Worm (Caenorhabditis elegans) whole organism, L3 larva: ENCODE data around the gene smcr-8.

Source experiments
- ZK546.5 ChIP-seq: sonication (generic microtip); optimal IDR thresholded peaks from 2 replicates; lab custom pipeline; 2017; ENCODE audit warnings: missing biosample characterization, missing genetic modification characterization
- aly-2 ChIP-seq: fragments of 150-350 bp; optimal IDR thresholded peaks from 2 replicates; lab custom pipeline; 2014; ENCODE audit warnings: missing biosample characterization, missing genetic modification characterization
- ama-1 ChIP-seq: fragments of 150-350 bp; optimal IDR thresholded peaks from 2 replicates; lab custom pipeline; 2018
- ceh-16 ChIP-seq: sonication (generic microtip); optimal IDR thresholded peaks from 2 replicates; lab custom pipeline; 2017; ENCODE audit warnings: missing biosample characterization, missing genetic modification characterization
- ceh-28 ChIP-seq: fragments of 150-350 bp; optimal IDR thresholded peaks from 2 replicates; lab custom pipeline; 2014; ENCODE audit warnings: missing biosample characterization, missing genetic modification reagents, missing genetic modification characterization
- ceh-9 ChIP-seq: sonication (generic microtip); optimal IDR thresholded peaks from 2 replicates; lab custom pipeline; 2018; ENCODE audit warnings: missing biosample characterization, missing genetic modification characterization
- daf-12 ChIP-seq: fragments of 150-350 bp; optimal IDR thresholded peaks from 2 replicates; lab custom pipeline; 2014; ENCODE audit warnings: missing biosample characterization, missing genetic modification reagents, missing genetic modification characterization
- egl-27 ChIP-seq: sonication (generic microtip); optimal IDR thresholded peaks from 4 replicates; lab custom pipeline; 2017; ENCODE audit warnings: missing biosample characterization, missing genetic modification reagents, missing genetic modification characterization
- egl-5 ChIP-seq: fragments of 150-350 bp; optimal IDR thresholded peaks from 2 replicates; lab custom pipeline; 2017; ENCODE audit warnings: missing biosample characterization, missing genetic modification reagents, missing genetic modification characterization, inconsistent platforms
- elt-1 ChIP-seq: fragments of 150-350 bp; optimal IDR thresholded peaks from 2 replicates; lab custom pipeline; 2014; ENCODE audit warnings: missing biosample characterization, missing genetic modification characterization
- elt-2 ChIP-seq: sonication (generic microtip); optimal IDR thresholded peaks from 2 replicates; lab custom pipeline; 2016; ENCODE audit warnings: missing genetic modification reagents, mild to moderate bottlenecking, missing genetic modification characterization, missing compliant biosample characterization
- elt-3 ChIP-seq, 3 experiments: fragments of 150-350 bp in 1 of 3; sonication (generic microtip) in 2 of 3; optimal IDR thresholded peaks; 2 replicates in 2 of 3; 4 replicates in 1 of 3; lab custom pipeline; 2014 to 2017; ENCODE audit warnings: missing biosample characterization in 3 of 3, missing genetic modification characterization in 3 of 3
- eor-1 ChIP-seq, 2 experiments: fragments of 150-350 bp; optimal IDR thresholded peaks; 2 replicates each; lab custom pipeline; 2014 to 2018; ENCODE audit warnings: missing biosample characterization in 2 of 2, missing genetic modification characterization in 2 of 2
- fkh-2 ChIP-seq: fragments of 150-350 bp; optimal IDR thresholded peaks from 2 replicates; lab custom pipeline; 2014; ENCODE audit warnings: missing biosample characterization, missing genetic modification reagents, missing genetic modification characterization
- fos-1 ChIP-seq: fragments of 150-350 bp; optimal IDR thresholded peaks from 2 replicates; lab custom pipeline; 2014; ENCODE audit warnings: missing biosample characterization, missing genetic modification characterization
- hmg-11 ChIP-seq: sonication (generic microtip); optimal IDR thresholded peaks from 2 replicates; lab custom pipeline; 2016; ENCODE audit warnings: missing genetic modification characterization, missing compliant biosample characterization
- jun-1 ChIP-seq: fragments of 150-350 bp; optimal IDR thresholded peaks from 2 replicates; lab custom pipeline; 2014; ENCODE audit warnings: missing biosample characterization, missing genetic modification reagents, missing genetic modification characterization
- lin-15B ChIP-seq: fragments of 150-350 bp; optimal IDR thresholded peaks from 2 replicates; lab custom pipeline; 2014; ENCODE audit warnings: missing biosample characterization, missing genetic modification characterization
- nfya-1 ChIP-seq: sonication (generic microtip); optimal IDR thresholded peaks from 2 replicates; lab custom pipeline; 2017; ENCODE audit warnings: missing genetic modification characterization, mild to moderate bottlenecking, missing compliant biosample characterization, antibody characterized with exemption, moderate library complexity; ENCODE audit not compliant: insufficient read depth
- nhr-11 ChIP-seq: fragments of 150-350 bp; optimal IDR thresholded peaks from 2 replicates; lab custom pipeline; 2014; ENCODE audit warnings: missing biosample characterization, missing genetic modification characterization
- nhr-23 ChIP-seq: fragments of 150-350 bp; optimal IDR thresholded peaks from 2 replicates; lab custom pipeline; 2014; ENCODE audit warnings: missing biosample characterization, missing genetic modification reagents, missing genetic modification characterization
- nhr-237 ChIP-seq: fragments of 150-350 bp; optimal IDR thresholded peaks from 2 replicates; lab custom pipeline; 2014; ENCODE audit warnings: missing biosample characterization, missing genetic modification characterization
- nhr-25 ChIP-seq: sonication (generic microtip); optimal IDR thresholded peaks from 2 replicates; lab custom pipeline; 2017; ENCODE audit warnings: missing biosample characterization, missing genetic modification characterization
- nhr-67 ChIP-seq: fragments of 150-350 bp; optimal IDR thresholded peaks from 2 replicates; lab custom pipeline; 2014; ENCODE audit warnings: missing biosample characterization, missing genetic modification characterization
- nhr-76 ChIP-seq: fragments of 150-350 bp; sonication (generic microtip); optimal IDR thresholded peaks from 5 replicates; lab custom pipeline; 2014; ENCODE audit warnings: missing biosample characterization, missing genetic modification characterization
- nhr-77 ChIP-seq: fragments of 150-350 bp; optimal IDR thresholded peaks from 2 replicates; lab custom pipeline; 2014; ENCODE audit warnings: missing biosample characterization, missing genetic modification characterization
- pha-4 ChIP-seq: fragments of 150-350 bp; optimal IDR thresholded peaks from 2 replicates; lab custom pipeline; 2014; ENCODE audit warnings: missing biosample characterization, missing genetic modification reagents, missing genetic modification characterization
- sea-2 ChIP-seq: fragments of 150-350 bp; sonication (generic microtip); optimal IDR thresholded peaks from 4 replicates; lab custom pipeline; 2014; ENCODE audit warnings: missing biosample characterization, missing genetic modification reagents, missing genetic modification characterization
- skn-1 ChIP-seq: fragments of 150-350 bp; optimal IDR thresholded peaks from 2 replicates; lab custom pipeline; 2014; ENCODE audit warnings: missing biosample characterization, missing genetic modification characterization
- snpc-4 ChIP-seq: fragments of 150-350 bp; optimal IDR thresholded peaks from 2 replicates; lab custom pipeline; 2014; ENCODE audit warnings: missing biosample characterization, missing genetic modification characterization
- tbx-2 ChIP-seq: sonication (generic microtip); optimal IDR thresholded peaks from 2 replicates; lab custom pipeline; 2016; ENCODE audit warnings: mild to moderate bottlenecking, missing genetic modification characterization, missing compliant biosample characterization
- unc-39 ChIP-seq: sonication (generic microtip); optimal IDR thresholded peaks from 4 replicates; lab custom pipeline; 2017; ENCODE audit warnings: missing biosample characterization, missing genetic modification characterization
- zag-1 ChIP-seq: fragments of 150-350 bp; optimal IDR thresholded peaks from 2 replicates; lab custom pipeline; 2014; ENCODE audit warnings: missing biosample characterization, missing genetic modification characterization
- ztf-11 ChIP-seq: fragments of 150-350 bp; optimal IDR thresholded peaks from 2 replicates; lab custom pipeline; 2014; ENCODE audit warnings: missing biosample characterization, missing genetic modification characterization
- ztf-4 ChIP-seq: fragments of 150-350 bp; optimal IDR thresholded peaks from 2 replicates; lab custom pipeline; 2014; ENCODE audit warnings: missing biosample characterization, missing genetic modification characterization

The smcr-8 gene

DNA sequence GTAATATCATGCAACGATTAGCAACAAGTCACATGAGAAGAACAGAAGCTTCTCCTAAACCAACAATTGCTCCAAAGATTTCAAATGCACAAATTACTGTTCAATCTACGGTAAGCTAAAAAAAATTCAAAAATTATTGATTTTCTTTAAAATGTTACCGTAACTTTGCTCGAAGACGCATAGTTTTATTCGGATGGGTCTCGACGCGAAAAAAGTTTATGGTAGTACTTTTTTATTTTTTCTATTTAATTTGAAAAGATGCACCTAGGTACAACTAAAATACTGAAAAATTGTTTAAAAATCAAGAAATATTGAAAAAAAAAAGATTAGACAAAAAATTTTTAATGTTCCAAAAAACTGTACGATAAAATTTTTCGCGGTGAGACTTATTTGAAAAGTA lies 11.5 kb upstream of the smcr-8 start:
- no peak for TF ChIP-seq ama-1
- TF ChIP-seq ceh-9 (tag; lab: Kevin White, UChicago) = no peak
- no peak for TF ChIP-seq jun-1 (tag; lab: Kevin White, UChicago)
- no peak for TF ChIP-seq skn-1 (tag; lab: Kevin White, UChicago)

DNA sequence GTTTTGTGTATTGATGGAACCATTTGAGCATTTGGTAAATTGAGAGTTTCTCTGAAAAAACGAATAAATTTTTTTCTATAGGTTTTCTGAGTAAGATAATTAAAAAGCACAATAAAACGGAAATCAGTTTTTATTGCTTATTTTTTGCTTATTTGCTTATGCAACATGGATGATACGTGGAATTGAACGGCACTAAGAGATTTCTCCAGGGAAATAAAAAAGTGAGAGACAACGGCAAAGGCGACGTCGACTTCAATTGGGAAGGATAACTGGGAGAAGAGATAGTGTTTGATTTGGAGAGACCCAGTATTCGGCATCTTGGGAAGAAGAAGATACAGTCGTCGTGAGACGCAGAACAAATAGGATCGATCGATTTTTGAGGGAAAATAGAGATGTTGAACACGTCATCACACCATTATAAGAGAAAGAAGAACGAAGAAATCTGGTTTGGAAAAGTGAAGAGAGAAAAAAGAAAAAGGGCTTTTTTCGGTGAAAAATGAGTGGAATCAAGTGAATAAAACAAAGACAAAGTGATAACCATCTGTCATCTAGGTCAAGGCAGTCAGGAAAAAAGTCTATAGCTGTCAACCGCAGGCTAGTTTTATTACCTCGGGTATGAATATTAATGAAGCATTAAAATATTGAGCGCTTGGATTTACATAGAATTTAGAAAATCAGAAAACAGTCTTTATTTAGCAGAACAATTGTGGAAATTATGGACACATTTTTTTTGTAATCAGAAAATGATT lies 890 bp upstream of the smcr-8 start, which contains the start of gene tmem-131:
Gene tmem-131, minus strand, starts transcription at position 51 of the 749 bp plus-strand sequence.
- peak; percentile 36 for TF ChIP-seq nfya-1
- TF ChIP-seq nhr-23 = peak; percentile 83
- no peak for TF ChIP-seq elt-1 (tag; lab: Kevin White, UChicago)
- TF ChIP-seq tbx-2 (tag; lab: Kevin White, UChicago) = no peak
- peak; percentile 79 for TF ChIP-seq ceh-28
- TF ChIP-seq lin-15B (tag; lab: Kevin White, UChicago) = no peak
- no peak for TF ChIP-seq egl-5 (tag; lab: Kevin White, UChicago)
- TF ChIP-seq nhr-25 = peak; percentile 91
- no peak for TF ChIP-seq fkh-2 (tag; lab: Kevin White, UChicago)
- no peak for TF ChIP-seq nhr-67 (tag; lab: Kevin White, UChicago)
- TF ChIP-seq, all 47 proteins: peak for 4

DNA sequence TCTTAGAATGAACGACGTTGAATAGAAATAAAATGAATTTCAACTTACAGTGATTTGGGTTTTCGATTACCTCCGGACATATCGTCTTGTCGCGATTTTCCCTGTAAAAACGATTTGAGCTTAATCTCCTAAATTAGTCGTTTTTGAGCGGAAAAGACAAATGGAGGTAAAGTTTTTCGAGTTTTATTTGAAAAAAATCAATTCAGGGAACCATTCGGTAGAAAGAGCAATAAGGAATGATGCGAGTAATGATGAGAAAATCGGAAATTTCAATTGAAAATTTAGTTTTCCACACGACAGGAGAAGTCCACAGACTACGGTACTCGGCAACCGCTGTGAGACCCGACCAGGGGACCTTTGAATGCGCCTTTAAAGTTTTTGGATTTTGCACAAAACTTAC lies 3.1 kb downstream of the smcr-8 start, which contains the start of gene R144.10:
Gene R144.10, minus strand, starts transcription at position 101 of the 400 bp plus-strand sequence.
- TF ChIP-seq ztf-4 (tag; lab: Kevin White, UChicago) = no peak

DNA sequence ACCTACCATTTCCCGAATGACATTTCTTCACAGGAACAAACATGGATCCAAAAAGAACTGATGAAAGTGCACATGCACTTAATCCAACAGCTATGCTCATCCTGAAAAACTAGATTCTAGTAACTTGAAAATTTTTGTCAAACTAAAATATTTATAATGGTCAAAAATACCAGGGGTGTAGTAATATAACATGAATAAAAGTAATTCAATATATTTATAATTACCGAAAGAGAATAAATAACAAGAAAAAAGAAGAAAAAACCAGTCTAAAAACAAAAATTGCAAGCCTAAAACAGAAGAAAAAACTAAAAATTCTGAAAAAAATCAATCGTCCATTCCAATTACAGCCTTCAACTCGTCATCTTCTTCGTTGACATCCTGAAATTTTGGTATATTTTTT lies 5.4 kb downstream of the smcr-8 start, which contains the start of gene R144.6:
Gene R144.6, minus strand, starts transcription at position 101 of the 400 bp plus-strand sequence.
- TF ChIP-seq tbx-2 (tag; lab: Kevin White, UChicago) = no peak
- TF ChIP-seq nhr-237 = no peak
- TF ChIP-seq nhr-77 (tag; lab: Kevin White, UChicago) = no peak
- no peak for TF ChIP-seq pha-4 (tag; lab: Kevin White, UChicago)
- TF ChIP-seq hmg-11 = no peak
- no peak for TF ChIP-seq ztf-11
- TF ChIP-seq sea-2 (GFP tag; lab: Kevin White, UChicago) = no peak
- TF ChIP-seq ceh-9 (tag; lab: Kevin White, UChicago) = no peak
- no peak for TF ChIP-seq eor-1 (tag; optimal IDR thresholded peaks at IDR 0.05; lab: Kevin White, UChicago)
- no peak for TF ChIP-seq ama-1
- TF ChIP-seq elt-2 (tag; lab: Kevin White, UChicago) = no peak
- TF ChIP-seq nhr-67 (tag; lab: Kevin White, UChicago) = no peak
- TF ChIP-seq nhr-11 (tag; lab: Kevin White, UChicago) = no peak
- no peak for TF ChIP-seq ZK546.5 (tag; lab: Kevin White, UChicago)

DNA sequence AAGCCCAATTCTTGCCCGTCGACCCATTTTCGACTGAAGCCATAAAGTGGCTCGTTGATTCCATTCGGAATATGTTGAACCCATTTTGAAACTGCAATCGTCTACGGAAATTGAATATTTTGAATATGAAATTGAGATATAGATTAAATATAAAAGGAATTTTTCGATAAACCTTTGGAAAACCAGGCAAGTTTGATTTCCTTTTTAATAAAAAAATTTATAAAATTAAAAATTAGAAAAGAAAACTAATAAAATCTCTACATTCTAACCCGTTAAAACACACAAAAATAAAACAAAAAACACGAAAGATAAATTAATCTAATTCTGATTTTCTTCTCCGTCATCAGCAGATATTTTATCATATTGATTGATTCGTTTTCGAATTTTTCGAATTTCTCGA lies 7.7 kb downstream of the smcr-8 start, which contains the start of gene R144.12:
Gene R144.12, minus strand, starts transcription at position 101 of the 400 bp plus-strand sequence.
- no peak for TF ChIP-seq nhr-237

DNA sequence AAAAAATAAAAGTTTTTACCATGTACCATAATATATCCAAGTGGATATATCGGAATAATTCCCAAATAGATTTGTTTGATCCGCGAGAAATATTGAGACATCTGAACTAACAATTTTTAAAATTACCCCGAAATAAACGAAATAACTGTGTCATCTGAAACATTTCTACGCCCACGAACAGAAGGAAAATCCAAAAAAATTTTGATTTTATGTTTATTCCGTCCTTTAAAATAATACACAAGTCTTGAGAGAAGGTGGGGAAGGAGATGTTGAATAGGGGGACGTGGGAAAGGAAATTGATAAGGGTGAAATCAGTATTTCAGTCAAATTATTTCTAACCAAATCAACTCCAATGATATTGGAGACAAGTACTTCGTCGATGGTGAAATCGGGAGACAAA lies 9.6 kb downstream of the smcr-8 start, which contains the start of gene R144.11:
Gene R144.11, minus strand, starts transcription at position 101 of the 400 bp plus-strand sequence.
- TF ChIP-seq egl-5 (tag; lab: Kevin White, UChicago) = no peak
- TF ChIP-seq elt-1 (tag; lab: Kevin White, UChicago) = no peak
- TF ChIP-seq zag-1 (tag; lab: Kevin White, UChicago) = no peak
- TF ChIP-seq egl-27 (tag; lab: Kevin White, UChicago) = no peak
- no peak for TF ChIP-seq hmg-11
- no peak for TF ChIP-seq nhr-237
- TF ChIP-seq snpc-4 (tag; lab: Kevin White, UChicago) = no peak
- no peak for TF ChIP-seq fos-1
- no peak for TF ChIP-seq nhr-11 (tag; lab: Kevin White, UChicago)
- no peak for TF ChIP-seq skn-1 (tag; lab: Kevin White, UChicago)
- no peak for TF ChIP-seq nhr-76
- TF ChIP-seq nhr-23 = no peak
- no peak for TF ChIP-seq aly-2 (tag; lab: Kevin White, UChicago)
- TF ChIP-seq elt-3 (tag; optimal IDR thresholded peaks at IDR 0.05; lab: Kevin White, UChicago) = no peak
- no peak for TF ChIP-seq nhr-67 (tag; lab: Kevin White, UChicago)
- TF ChIP-seq ztf-11 = no peak
- TF ChIP-seq daf-12 (tag; lab: Kevin White, UChicago) = no peak
- no peak for TF ChIP-seq unc-39 (tag; lab: Kevin White, UChicago)
- no peak for TF ChIP-seq ceh-16 (tag; lab: Kevin White, UChicago)
- no peak for TF ChIP-seq fkh-2 (tag; lab: Kevin White, UChicago)
